Worm (Caenorhabditis elegans): Measurements from ENCODE around the gene C24A3.4.

C24A3.4 gene

DNA sequence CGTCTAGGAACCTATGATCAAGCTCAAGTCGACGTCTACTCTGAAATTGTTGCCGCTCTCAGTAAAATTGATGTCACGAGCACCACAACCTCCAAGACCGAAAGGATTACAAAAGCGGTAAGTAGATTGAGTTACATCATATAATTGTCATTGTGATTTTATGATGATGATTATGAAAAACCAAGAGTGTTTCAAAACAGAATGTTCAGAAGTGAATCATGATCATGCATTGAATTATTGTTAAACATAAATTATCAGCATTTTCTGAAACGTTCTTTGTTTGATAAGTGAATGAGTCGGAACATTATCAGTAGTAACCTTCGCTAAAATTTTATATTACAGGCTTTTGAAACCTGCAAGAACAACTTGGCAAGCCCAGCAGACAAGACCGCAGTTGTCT, 42.9 kb downstream of the C24A3.4 start:
- TF ChIP-seq mls-2 (tag; optimal IDR thresholded peaks at IDR 0.05), result no peak
- TF ChIP-seq nhr-237 (tag; optimal IDR thresholded peaks at IDR 0.05), result no peak
- TF ChIP-seq ceh-43 (GFP tag; optimal IDR thresholded peaks at IDR 0.05), result no peak
- no peak for TF ChIP-seq ztf-11 (tag; optimal IDR thresholded peaks at IDR 0.05)
- no peak for TF ChIP-seq elt-1 (tag; optimal IDR thresholded peaks at IDR 0.05; ENCODE audit: borderline replicate concordance, insufficient read depth)

DNA sequence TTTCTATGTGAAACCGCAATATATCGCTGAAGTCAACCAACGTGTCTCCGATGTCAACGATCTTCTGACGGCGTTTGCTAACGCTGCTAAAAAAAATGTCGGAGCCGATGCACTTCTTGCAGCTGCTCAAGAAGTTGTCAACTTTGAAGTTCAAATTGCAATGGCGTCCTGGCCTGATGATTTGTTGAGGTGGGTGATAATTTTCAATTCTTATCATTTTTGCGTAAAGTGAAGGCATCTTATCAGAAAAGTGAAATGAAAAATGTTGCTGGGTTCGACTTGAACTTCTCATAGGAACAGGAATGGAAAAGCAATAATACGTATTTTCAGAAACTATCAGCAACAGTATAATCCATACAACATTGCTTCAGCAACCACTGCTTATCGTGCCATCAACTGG, 44.0 kb downstream of the C24A3.4 start:
- TF ChIP-seq tbx-8 (GFP tag; optimal IDR thresholded peaks at IDR 0.05) (no peak), ztf-11 (tag; optimal IDR thresholded peaks at IDR 0.05) (no peak), snpc-4 (tag; optimal IDR thresholded peaks at IDR 0.05) (no peak), sem-2 (GFP tag; optimal IDR thresholded peaks at IDR 0.05) (no peak)
